Fruit fly (Drosophila melanogaster) whole organism, pupa: Measurements from ENCODE around the gene CG9733.

Experiments used
- CG10348 ChIP-seq: fragments of 200-800 bp; sonication (Bioruptor generic); IDR thresholded peaks from 2 replicates; pipeline ENCODE4 v1.3.6; 2022; ENCODE audit warnings: missing biosample characterization, missing genetic modification characterization
- CG12605 ChIP-seq: fragments of 200-800 bp; sonication (Bioruptor generic); IDR thresholded peaks from 2 replicates; pipeline ENCODE4 v1.3.6; 2022; ENCODE audit warnings: missing biosample characterization, missing genetic modification characterization
- CG32121 ChIP-seq: fragments of 200-800 bp; sonication (Bioruptor generic); IDR thresholded peaks from 2 replicates; pipeline ENCODE4 v1.3.6; 2022; ENCODE audit warnings: missing biosample characterization, missing genetic modification characterization
- CG8159 ChIP-seq: fragments of 200-800 bp; sonication (Bioruptor generic); optimal IDR thresholded peaks from 3 replicates; lab custom pipeline; 2018; ENCODE audit warnings: missing biosample characterization, mild to moderate bottlenecking, missing genetic modification characterization, moderate library complexity
- EcR ChIP-seq: fragments of 200-800 bp; sonication (Bioruptor generic); optimal IDR thresholded peaks from 3 replicates; lab custom pipeline; 2019; ENCODE audit warnings: missing biosample characterization, missing genetic modification characterization, mild to moderate bottlenecking, moderate library complexity, missing genetic modification reagents
- Ets98B ChIP-seq: fragments of 200-800 bp; sonication (Bioruptor generic); IDR thresholded peaks from 2 replicates; pipeline ENCODE4 v1.3.6; 2022; ENCODE audit warnings: missing biosample characterization, missing genetic modification characterization
- fd96Ca ChIP-seq: fragments of 200-800 bp; sonication (Bioruptor generic); IDR thresholded peaks from 3 replicates; pipeline ENCODE4 v1.3.6; 2022; ENCODE audit warnings: missing biosample characterization, missing genetic modification characterization

- no peak for TF ChIP-seq CG32121
- TF ChIP-seq CG8159 (tag; lab: Kevin White, UChicago), result no peak
- no peak for TF ChIP-seq EcR (GFP tag; lab: Kevin White, UChicago)
- TF ChIP-seq fd96Ca (GFP tag; lab: Robert Waterston, UW), result no peak
- TF ChIP-seq CG12605, result no peak
- no peak for TF ChIP-seq CG10348 (GFP tag; lab: Robert Waterston, UW)
- no peak for TF ChIP-seq Ets98B (GFP tag; lab: Robert Waterston, UW)
Measured at dm6 chr3R:30287389-30287788, 40.9 kb upstream of the CG9733 start.
